Fruit fly (Drosophila melanogaster): ENCODE data around the gene COX5A.

COX5A gene

dm6 chr3R:11780181-11780688 lies 38.9 kb upstream of the COX5A start (continued):
- peak; percentile 93 for TF ChIP-seq Eip75B (GFP tag; optimal IDR thresholded peaks at IDR 0.05)
- TF ChIP-seq Met (GFP tag; optimal IDR thresholded peaks at IDR 0.05), result peak; percentile 93
- peak; percentile 92 for TF ChIP-seq Smox (GFP tag; optimal IDR thresholded peaks at IDR 0.05)
- TF ChIP-seq Gug (GFP tag; IDR thresholded peaks at IDR 0.05), result peak; percentile 90
- TF ChIP-seq dac (GFP tag; optimal IDR thresholded peaks at IDR 0.05), result peak; percentile 87
- TF ChIP-seq CG15336 (GFP tag; IDR thresholded peaks at IDR 0.05), result peak; percentile 93
- peak; percentile 87 for TF ChIP-seq Hr39 (GFP tag; optimal IDR thresholded peaks at IDR 0.05)
- TF ChIP-seq acj6 (GFP tag; optimal IDR thresholded peaks at IDR 0.05), result peak; percentile 98
- TF ChIP-seq Sox14 (GFP tag; optimal IDR thresholded peaks at IDR 0.05), result peak; percentile 89
- peak; percentile 99 for TF ChIP-seq CG3032 (tag; optimal IDR thresholded peaks at IDR 0.05)
- peak; percentile 98 for TF ChIP-seq CG8632 (GFP tag; optimal IDR thresholded peaks at IDR 0.05)
- peak; percentile 95 for TF ChIP-seq CG11762 (GFP tag; optimal IDR thresholded peaks at IDR 0.05; ENCODE audit: insufficient read depth)
- TF ChIP-seq Blimp-1 (GFP tag; optimal IDR thresholded peaks at IDR 0.05), result peak; percentile 86
- no peak for TF ChIP-seq Hr38 (GFP tag; optimal IDR thresholded peaks at IDR 0.05)
- peak; percentile 97 for TF ChIP-seq CG10669 (GFP tag; optimal IDR thresholded peaks at IDR 0.05)
- TF ChIP-seq CG6808 (GFP tag; optimal IDR thresholded peaks at IDR 0.05), result peak; percentile 97
- peak; percentile 80 for TF ChIP-seq Ets21C (GFP tag; optimal IDR thresholded peaks at IDR 0.05)
- peak; percentile 96 for TF ChIP-seq CG6792 (GFP tag; optimal IDR thresholded peaks at IDR 0.05)
- peak; percentile 99 for TF ChIP-seq Ets96B (tag; optimal IDR thresholded peaks at IDR 0.05)
- peak; percentile 99 for TF ChIP-seq CG10631 (GFP tag; optimal IDR thresholded peaks at IDR 0.05)
- TF ChIP-seq CG31627 (GFP tag; optimal IDR thresholded peaks at IDR 0.05), result peak; percentile 89
- TF ChIP-seq CG8119 (GFP tag; IDR thresholded peaks at IDR 0.05), result peak; percentile 96
- TF ChIP-seq spab (GFP tag; optimal IDR thresholded peaks at IDR 0.05), result peak; percentile 98
- peak; percentile 96 for TF ChIP-seq CG6276 (GFP tag; optimal IDR thresholded peaks at IDR 0.05)
- TF ChIP-seq Hr4 (GFP tag; optimal IDR thresholded peaks at IDR 0.05), result peak; percentile 94
- peak; percentile 97 for TF ChIP-seq CG6163 (GFP tag; IDR thresholded peaks at IDR 0.05)
- peak; percentile 93 for TF ChIP-seq cyc (GFP tag; optimal IDR thresholded peaks at IDR 0.05)
- TF ChIP-seq CG6854 (GFP tag; optimal IDR thresholded peaks at IDR 0.05), result peak; percentile 79
- peak; percentile 92 for TF ChIP-seq CG1621 (tag; optimal IDR thresholded peaks at IDR 0.05)
- peak; percentile 93 for TF ChIP-seq Sox15 (GFP tag; optimal IDR thresholded peaks at IDR 0.05)

- TF ChIP-seq Lpt (GFP tag; optimal IDR thresholded peaks at IDR 0.05) (no peak), CG7368 (GFP tag; optimal IDR thresholded peaks at IDR 0.05) (no peak), Sox102F (GFP tag; optimal IDR thresholded peaks at IDR 0.05) (no peak), CG8119 (GFP tag; IDR thresholded peaks at IDR 0.05) (peak; percentile 61), CG8319 (GFP tag; optimal IDR thresholded peaks at IDR 0.05) (peak; percentile 20), pdm3 (GFP tag; optimal IDR thresholded peaks at IDR 0.05) (no peak), CG6276 (GFP tag; optimal IDR thresholded peaks at IDR 0.05) (no peak), CG6163 (GFP tag; IDR thresholded peaks at IDR 0.05) (peak; percentile 57; the same call in 2 of the 3 replicates), CG6792 (GFP tag; optimal IDR thresholded peaks at IDR 0.05) (peak; percentile 44), CG16779 (tag; optimal IDR thresholded peaks at IDR 0.05) (no peak), acj6 (GFP tag; optimal IDR thresholded peaks at IDR 0.05) (no peak), CG9139 (GFP tag; optimal IDR thresholded peaks at IDR 0.05) (no peak), CG11294 (GFP tag; IDR thresholded peaks at IDR 0.05) (peak; percentile 38; the same call in 1 of the 2 replicates), spab (GFP tag; optimal IDR thresholded peaks at IDR 0.05) (no peak), cyc (GFP tag; optimal IDR thresholded peaks at IDR 0.05) (peak; percentile 74), CG10669 (GFP tag; optimal IDR thresholded peaks at IDR 0.05) (peak; percentile 99), dsx (GFP tag; optimal IDR thresholded peaks at IDR 0.05; ENCODE audit: poor library complexity, severe bottlenecking) (no peak), Hr4 (GFP tag; optimal IDR thresholded peaks at IDR 0.05) (no peak), Ets21C (GFP tag; optimal IDR thresholded peaks at IDR 0.05) (no peak), Blimp-1 (GFP tag; optimal IDR thresholded peaks at IDR 0.05) (no peak), Eip78C (GFP tag) (no peak), eg (GFP tag; IDR thresholded peaks at IDR 0.05) (peak; percentile 71; the same call in 2 of the 3 replicates), CG6854 (GFP tag; optimal IDR thresholded peaks at IDR 0.05) (peak; percentile 74), Ets96B (tag; optimal IDR thresholded peaks at IDR 0.05) (no peak), CG11902 (GFP tag; optimal IDR thresholded peaks at IDR 0.05) (peak; percentile 70), CG3032 (tag; optimal IDR thresholded peaks at IDR 0.05) (peak; percentile 70), Smox (GFP tag; optimal IDR thresholded peaks at IDR 0.05) (no peak), Hr39 (GFP tag; optimal IDR thresholded peaks at IDR 0.05) (no peak), CG11762 (GFP tag; optimal IDR thresholded peaks at IDR 0.05; ENCODE audit: insufficient read depth) (peak; percentile 16), CG1621 (tag; optimal IDR thresholded peaks at IDR 0.05) (no peak), Hr38 (GFP tag; optimal IDR thresholded peaks at IDR 0.05) (no peak), CG4318 (GFP tag; optimal IDR thresholded peaks at IDR 0.05) (no peak), topi (GFP tag; optimal IDR thresholded peaks at IDR 0.05) (no peak), Sox15 (GFP tag; optimal IDR thresholded peaks at IDR 0.05) (peak; percentile 65), CG15336 (GFP tag; IDR thresholded peaks at IDR 0.05) (0 out of 2 replicates have a peak, but pooled peaks have one; percentile 30), lz (GFP tag; optimal IDR thresholded peaks at IDR 0.05) (peak; percentile 80), CG8632 (GFP tag; optimal IDR thresholded peaks at IDR 0.05) (no peak), fkh (GFP tag; optimal IDR thresholded peaks at IDR 0.05) (no peak)
Measured at dm6 chr3R:11786695-11787226, 32.4 kb upstream of the COX5A start, which contains the start of the genes prd1 and HisCl1. Gene prd1, minus strand, starts transcription at chr3R:11787014. Gene HisCl1, plus strand, starts transcription at chr3R:11787176.

All from whole organism, prepupa.